Worm (Caenorhabditis elegans): ENCODE results near the gene C07G2.5.

The C07G2.5 gene

DNA sequence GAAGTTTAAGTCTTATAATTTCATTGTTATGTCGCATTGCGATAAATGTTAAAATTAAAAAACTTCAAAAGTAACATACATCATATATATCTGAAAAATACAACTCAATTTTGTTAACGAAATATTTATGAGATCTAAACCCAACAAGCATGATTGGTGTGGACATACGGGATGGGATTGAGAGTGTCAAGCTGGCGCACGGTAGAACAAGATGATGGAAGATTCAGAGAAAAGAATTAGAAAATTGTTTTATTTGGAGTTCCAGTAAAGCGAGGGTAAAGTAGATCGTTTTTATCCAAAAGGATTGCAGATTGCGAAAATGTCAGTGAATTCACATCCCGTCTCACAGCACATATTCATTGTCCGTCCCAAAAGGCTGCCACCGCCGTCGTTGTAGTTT lies 22.0 kb downstream of the C07G2.5 start (continued):
- TF ChIP-seq D2030.7 (GFP tag; IDR thresholded peaks at IDR 0.05) (0 out of 2 replicates have a peak, but pooled peaks have one; percentile 17), ztf-26 (tag; optimal IDR thresholded peaks at IDR 0.05) (no peak), F57C9.4 (tag; optimal IDR thresholded peaks at IDR 0.05) (no peak), F52B5.7 (tag; optimal IDR thresholded peaks at IDR 0.05) (peak; percentile 36), lin-40 (tag; optimal IDR thresholded peaks at IDR 0.05) (no peak), hrde-1 (tag; optimal IDR thresholded peaks at IDR 0.05; ENCODE audit: borderline replicate concordance) (peak; percentile 78), efl-1 (GFP tag; optimal IDR thresholded peaks at IDR 0.05) (no peak), ztf-25 (GFP tag; IDR thresholded peaks at IDR 0.05) (no peak), dpff-1 (tag; optimal IDR thresholded peaks at IDR 0.05) (no peak), F39B2.1 (GFP tag; IDR thresholded peaks at IDR 0.05) (no peak), lsy-27 (tag; optimal IDR thresholded peaks at IDR 0.05; ENCODE audit: borderline replicate concordance, insufficient read depth) (no peak), F55B11.4 (tag; optimal IDR thresholded peaks at IDR 0.05; ENCODE audit: borderline replicate concordance, insufficient read depth) (no peak), ceh-27 (GFP tag; optimal IDR thresholded peaks at IDR 0.05) (no peak), atf-7 (tag; optimal IDR thresholded peaks at IDR 0.05) (peak; percentile 17), aptf-2 (GFP tag; conservative IDR thresholded peaks at IDR 0.05) (no peak), nfyb-1 (GFP tag; IDR thresholded peaks at IDR 0.05) (0 out of 2 replicates have a peak, but pooled peaks have one; percentile 38), chd-7 (tag; optimal IDR thresholded peaks at IDR 0.05) (no peak), ekl-4 (GFP tag; IDR thresholded peaks at IDR 0.05) (peak; percentile 83), Y56A3A.18 (GFP tag; IDR thresholded peaks at IDR 0.05) (no peak), nfya-2 (GFP tag; IDR thresholded peaks at IDR 0.05) (0 out of 2 replicates have a peak, but pooled peaks have one; percentile 7), die-1 (tag; optimal IDR thresholded peaks at IDR 0.05) (no peak), dox-1 (GFP tag; IDR thresholded peaks at IDR 0.05) (no peak), madf-10 (tag; optimal IDR thresholded peaks at IDR 0.05) (no peak), pbrm-1 (GFP tag; IDR thresholded peaks at IDR 0.05) (peak; percentile 54; the same call in 1 of the 2 replicates), ccch-3 (GFP tag; optimal IDR thresholded peaks at IDR 0.05) (no peak), cebp-2 (GFP tag; IDR thresholded peaks at IDR 0.05) (no peak), egrh-3 (GFP tag; IDR thresholded peaks at IDR 0.05) (no peak), ztf-28 (GFP tag; IDR thresholded peaks at IDR 0.05) (no peak), him-1 (tag; optimal IDR thresholded peaks at IDR 0.05) (no peak), ztf-6 (GFP tag; IDR thresholded peaks at IDR 0.05) (no peak), K11D2.4 (GFP tag; IDR thresholded peaks at IDR 0.05) (no peak)

DNA sequence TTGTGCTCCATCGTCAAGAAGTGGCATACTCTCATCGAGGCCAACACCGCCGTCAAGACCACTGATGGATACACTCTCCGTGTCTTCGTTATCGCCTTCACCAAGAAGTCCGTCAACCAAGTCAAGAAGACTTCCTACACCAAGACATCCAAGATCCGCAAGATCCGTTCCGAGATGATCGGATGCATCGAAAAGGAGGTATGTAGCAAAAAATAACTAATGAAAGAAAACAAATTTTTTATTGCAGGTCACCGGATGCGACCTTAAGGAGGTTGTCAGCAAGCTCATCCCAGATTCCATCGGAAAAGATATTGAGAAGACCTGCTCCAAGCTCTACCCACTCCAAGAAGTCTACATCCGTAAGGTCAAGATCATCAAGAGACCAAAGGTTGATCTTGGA lies 22.5 kb downstream of the C07G2.5 start:
- TF ChIP-seq F57A8.1 (GFP tag; optimal IDR thresholded peaks at IDR 0.05) (peak; percentile 9), lsl-1 (GFP tag; optimal IDR thresholded peaks at IDR 0.05) (no peak), zfh-2 (GFP tag; conservative IDR thresholded peaks at IDR 0.05) (no peak), hmg-1.2 (GFP tag; IDR thresholded peaks at IDR 0.05) (0 out of 2 replicates have a peak, but pooled peaks have one; percentile 6)

DNA sequence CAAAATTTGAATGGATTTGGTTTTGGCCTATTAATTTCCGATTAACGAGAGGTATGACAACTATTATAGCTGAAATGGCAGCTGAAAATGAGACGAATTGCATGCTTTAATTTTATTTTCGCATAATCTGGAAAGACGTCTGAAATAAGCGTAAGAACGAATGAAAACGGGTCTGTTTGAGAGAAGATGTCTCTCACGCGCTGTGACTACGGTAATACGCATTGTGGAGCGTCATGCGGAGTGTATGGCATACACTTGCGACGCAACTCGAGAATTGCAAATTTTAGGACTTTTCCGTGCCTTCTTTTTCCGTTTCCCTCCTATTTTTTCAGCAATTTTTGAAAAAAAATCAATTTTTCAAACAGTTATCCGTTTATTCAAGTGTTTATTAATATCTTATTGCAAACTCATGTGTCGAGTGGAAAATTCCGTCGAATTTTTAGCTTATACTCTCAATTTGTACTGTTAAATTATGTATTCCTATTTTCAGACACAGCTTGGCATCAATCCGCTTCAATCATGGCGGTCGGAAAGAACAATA lies 23.3 kb downstream of the C07G2.5 start, which contains the start of gene rps-1:
Gene rps-1, plus strand, starts transcription at position 491 of the 541 bp plus-strand sequence.
- peak; percentile 90 for TF ChIP-seq egl-18 (GFP tag; IDR thresholded peaks at IDR 0.05)
- peak; percentile 51 for TF ChIP-seq B0261.1 (tag; optimal IDR thresholded peaks at IDR 0.05)
- TF ChIP-seq nfya-2 (GFP tag; IDR thresholded peaks at IDR 0.05) = no peak
- TF ChIP-seq Y79H2A.3 (GFP tag; conservative IDR thresholded peaks at IDR 0.05) = peak; percentile 65; the same call in 1 of the 2 replicates
- peak; percentile 96 for TF ChIP-seq B0336.3 (GFP tag; IDR thresholded peaks at IDR 0.05)
- TF ChIP-seq madf-3 (GFP tag; IDR thresholded peaks at IDR 0.05) = peak; percentile 95
- TF ChIP-seq hlh-12 (tag; optimal IDR thresholded peaks at IDR 0.05) = no peak
- TF ChIP-seq F52B5.7 (tag; optimal IDR thresholded peaks at IDR 0.05) = peak; percentile 78
- peak; percentile 47 for TF ChIP-seq T26A5.8 (tag; optimal IDR thresholded peaks at IDR 0.05)
- peak; percentile 98 for TF ChIP-seq attf-5 (GFP tag; optimal IDR thresholded peaks at IDR 0.05)
- peak; percentile 78; the same call in 1 of the 2 replicates for TF ChIP-seq lag-1 (GFP tag; IDR thresholded peaks at IDR 0.05)
- peak; percentile 24; the same call in 1 of the 2 replicates for TF ChIP-seq ztf-25 (GFP tag; IDR thresholded peaks at IDR 0.05)
- TF ChIP-seq nhr-27 (tag; optimal IDR thresholded peaks at IDR 0.05) = peak; percentile 84
- TF ChIP-seq nhr-179 (tag; optimal IDR thresholded peaks at IDR 0.05) = no peak
- peak; percentile 89 for TF ChIP-seq ztf-3 (GFP tag; optimal IDR thresholded peaks at IDR 0.05)
- TF ChIP-seq Y95B8A.8 (GFP tag; IDR thresholded peaks at IDR 0.05) = peak; percentile 93
